Fruit fly (Drosophila melanogaster) whole organism, embryonic: ENCODE measurements around the gene Lim1.
A peak's percentile ranks its signal among the peaks of the same experiment; 100 is the strongest.

Experiments
- CG1024 ChIP-seq: fragments of 200-800 bp; sonication (Bioruptor generic); IDR thresholded peaks from 2 replicates; pipeline ENCODE4 v1.3.6; 2022; ENCODE audit warnings: missing biosample characterization, missing genetic modification characterization
- CG10274 ChIP-seq: fragments of 200-800 bp; sonication (Bioruptor generic); optimal IDR thresholded peaks from 3 replicates; lab custom pipeline; 2017; ENCODE audit warnings: missing biosample characterization, mild to moderate bottlenecking, missing genetic modification characterization
- CG10979 ChIP-seq: fragments of 200-800 bp; sonication (Bioruptor generic); optimal IDR thresholded peaks from 2 replicates; lab custom pipeline; 2018; ENCODE audit warnings: missing biosample characterization, mild to moderate bottlenecking, missing genetic modification characterization, moderate library complexity
- CG11093 ChIP-seq: fragments of 200-800 bp; sonication (Bioruptor generic); IDR thresholded peaks from 3 replicates; pipeline ENCODE4 v1.3.6; 2022; ENCODE audit warnings: missing biosample characterization, missing genetic modification characterization
- CG11456 ChIP-seq: fragments of 200-800 bp; sonication (Bioruptor generic); IDR thresholded peaks from 3 replicates; pipeline ENCODE4 v1.3.6; 2022; ENCODE audit warnings: missing biosample characterization, missing genetic modification characterization
- CG13287 ChIP-seq: fragments of 200-800 bp; sonication (Bioruptor generic); IDR thresholded peaks from 2 replicates; pipeline ENCODE4 v1.3.6; 2022; ENCODE audit warnings: missing biosample characterization, missing genetic modification characterization; ENCODE audit not compliant: partially characterized antibody
- CG1647 ChIP-seq: fragments of 200-800 bp; sonication (Bioruptor generic); optimal IDR thresholded peaks from 3 replicates; lab custom pipeline; 2016; ENCODE audit warnings: missing biosample characterization, missing genetic modification characterization
- CG17359 ChIP-seq: fragments of 200-800 bp; sonication (Bioruptor generic); optimal IDR thresholded peaks from 3 replicates; lab custom pipeline; 2018; ENCODE audit warnings: missing biosample characterization, mild to moderate bottlenecking, missing genetic modification characterization, moderate library complexity
- CG18599 ChIP-seq: fragments of 200-800 bp; sonication (Bioruptor generic); optimal IDR thresholded peaks from 3 replicates; lab custom pipeline; 2017; ENCODE audit warnings: missing biosample characterization, missing genetic modification characterization, mild to moderate bottlenecking, moderate library complexity, missing genetic modification reagents
- CG2120 ChIP-seq: fragments of 200-800 bp; sonication (Bioruptor generic); optimal IDR thresholded peaks from 3 replicates; lab custom pipeline; 2016; ENCODE audit warnings: missing biosample characterization, missing genetic modification characterization
- CG2202 ChIP-seq: fragments of 200-800 bp; sonication (Bioruptor generic); optimal IDR thresholded peaks from 2 replicates; lab custom pipeline; 2018; ENCODE audit warnings: missing biosample characterization, mild to moderate bottlenecking, missing genetic modification characterization
- CG2875 ChIP-seq: fragments of 200-800 bp; sonication (Bioruptor generic); optimal IDR thresholded peaks from 2 replicates; lab custom pipeline; 2017; ENCODE audit warnings: missing biosample characterization, mild to moderate bottlenecking, missing genetic modification characterization, missing genetic modification reagents
- CG3838 ChIP-seq: fragments of 200-800 bp; sonication (Bioruptor generic); optimal IDR thresholded peaks from 3 replicates; lab custom pipeline; 2016; ENCODE audit warnings: missing biosample characterization, missing genetic modification characterization
- CG4360 ChIP-seq: fragments of 200-800 bp; sonication (Bioruptor generic); IDR thresholded peaks from 2 replicates; pipeline ENCODE4 v1.3.6; 2022; ENCODE audit warnings: missing biosample characterization, missing genetic modification characterization
- CG6175 ChIP-seq: fragments of 200-800 bp; sonication (Bioruptor generic); IDR thresholded peaks from 3 replicates; pipeline ENCODE4 v1.3.6; 2022; ENCODE audit warnings: missing biosample characterization, missing genetic modification characterization
- CG6854 ChIP-seq: fragments of 200-800 bp; sonication (Bioruptor generic); optimal IDR thresholded peaks from 3 replicates; lab custom pipeline; 2017; ENCODE audit warnings: missing biosample characterization, mild to moderate bottlenecking, missing genetic modification characterization
- CG8388 ChIP-seq: fragments of 200-800 bp; sonication (Bioruptor generic); optimal IDR thresholded peaks from 2 replicates; lab custom pipeline; 2019; ENCODE audit warnings: missing biosample characterization, mild to moderate bottlenecking, missing genetic modification characterization, moderate library complexity
- CG8478 ChIP-seq: fragments of >200 bp; optimal IDR thresholded peaks from 2 replicates; lab custom pipeline; 2018
- Deaf1 ChIP-seq: fragments of 200-800 bp; optimal IDR thresholded peaks from 3 replicates; lab custom pipeline; 2019; ENCODE audit warnings: missing biosample characterization, mild to moderate bottlenecking, missing genetic modification characterization, moderate library complexity
- Dek ChIP-seq: fragments of 200-800 bp; sonication (Bioruptor generic); optimal IDR thresholded peaks from 3 replicates; lab custom pipeline; 2019; ENCODE audit warnings: missing biosample characterization, mild to moderate bottlenecking, missing genetic modification characterization, moderate library complexity
- Dip2 ChIP-seq: fragments of 200-800 bp; sonication (Bioruptor generic); IDR thresholded peaks from 2 replicates; pipeline ENCODE4 v1.3.6; 2022; ENCODE audit warnings: missing biosample characterization, missing genetic modification characterization
- GATAe ChIP-seq: fragments of 200-800 bp; sonication (Bioruptor generic); conservative IDR thresholded peaks from 2 replicates; pipeline ENCODE4 v1.3.6; 2022; ENCODE audit warnings: missing biosample characterization, missing genetic modification characterization
- HLHmδ ChIP-seq: fragments of 200-800 bp; sonication (Bioruptor generic); optimal IDR thresholded peaks from 2 replicates; lab custom pipeline; 2018; ENCODE audit warnings: missing biosample characterization, mild to moderate bottlenecking, missing genetic modification characterization, moderate library complexity
- NK7.1 ChIP-seq: fragments of 200-800 bp; sonication (Bioruptor generic); optimal IDR thresholded peaks from 3 replicates; lab custom pipeline; 2016; ENCODE audit warnings: missing biosample characterization, missing genetic modification characterization
- Nf-YC ChIP-seq: fragments of 200-800 bp; optimal IDR thresholded peaks from 3 replicates; lab custom pipeline; 2019; ENCODE audit warnings: missing biosample characterization, mild to moderate bottlenecking, missing genetic modification characterization, moderate library complexity
- Opbp ChIP-seq: fragments of 200-800 bp; sonication (Bioruptor generic); IDR thresholded peaks from 3 replicates; pipeline ENCODE4 v1.3.6; 2022; ENCODE audit warnings: missing biosample characterization, missing genetic modification characterization; ENCODE audit not compliant: partially characterized antibody
- Spps ChIP-seq: fragments of 200-800 bp; sonication (Bioruptor generic); optimal IDR thresholded peaks from 2 replicates; lab custom pipeline; 2018; ENCODE audit warnings: missing biosample characterization, mild to moderate bottlenecking, missing genetic modification characterization
- az2 ChIP-seq: fragments of 200-800 bp; sonication (Bioruptor generic); optimal IDR thresholded peaks from 3 replicates; lab custom pipeline; 2016; ENCODE audit warnings: missing biosample characterization, missing genetic modification characterization
- btn ChIP-seq: fragments of 200-800 bp; sonication (Bioruptor generic); optimal IDR thresholded peaks from 2 replicates; lab custom pipeline; 2016; ENCODE audit warnings: missing biosample characterization, missing genetic modification characterization
- chm ChIP-seq: fragments of 200-800 bp; sonication (Bioruptor generic); IDR thresholded peaks from 2 replicates; pipeline ENCODE4 v1.3.6; 2022; ENCODE audit warnings: missing biosample characterization, missing genetic modification characterization
- chn ChIP-seq: fragments of 200-800 bp; sonication (Bioruptor generic); optimal IDR thresholded peaks from 2 replicates; lab custom pipeline; 2016; ENCODE audit warnings: missing biosample characterization, missing genetic modification characterization
- corto ChIP-seq: fragments of 200-800 bp; sonication (Bioruptor generic); optimal IDR thresholded peaks from 2 replicates; lab custom pipeline; 2016; ENCODE audit warnings: missing biosample characterization, mild to moderate bottlenecking, missing genetic modification characterization, moderate library complexity
- crp ChIP-seq, 2 experiments: fragments of 200-800 bp; sonication (Bioruptor generic); optimal IDR thresholded peaks; 2 replicates in 1 of 2; 3 replicates in 1 of 2; lab custom pipeline; 2017; ENCODE audit warnings: missing biosample characterization in 2 of 2, missing genetic modification characterization in 2 of 2, mild to moderate bottlenecking in 1 of 2, moderate library complexity in 1 of 2
- danr ChIP-seq: fragments of 200-800 bp; sonication (Bioruptor generic); IDR thresholded peaks from 2 replicates; pipeline ENCODE4 v1.3.6; 2022; ENCODE audit warnings: missing biosample characterization, missing genetic modification characterization
- dimm ChIP-seq: fragments of 200-800 bp; sonication (Bioruptor generic); IDR thresholded peaks from 2 replicates; pipeline ENCODE4 v1.3.6; 2022; ENCODE audit warnings: missing biosample characterization, missing genetic modification characterization
- en ChIP-seq: fragments of 200-800 bp; sonication (Bioruptor generic); optimal IDR thresholded peaks from 2 replicates; lab custom pipeline; 2016; ENCODE audit warnings: missing biosample characterization, missing genetic modification characterization
- fd64A ChIP-seq: fragments of 200-800 bp; sonication (Bioruptor generic); optimal IDR thresholded peaks from 3 replicates; lab custom pipeline; 2018; ENCODE audit warnings: missing biosample characterization, mild to moderate bottlenecking, missing genetic modification characterization
- gcm ChIP-seq: fragments of 200-800 bp; sonication (Bioruptor generic); optimal IDR thresholded peaks from 2 replicates; lab custom pipeline; 2019; ENCODE audit warnings: missing biosample characterization, mild to moderate bottlenecking, missing genetic modification characterization, moderate library complexity
- ken ChIP-seq: fragments of 200-800 bp; sonication (Bioruptor generic); IDR thresholded peaks from 3 replicates; pipeline ENCODE4 v1.3.6; 2022; ENCODE audit warnings: missing biosample characterization, missing genetic modification characterization
- mld ChIP-seq: fragments of 200-800 bp; sonication (Bioruptor generic); IDR thresholded peaks from 3 replicates; pipeline ENCODE4 v1.3.6; 2022; ENCODE audit warnings: missing biosample characterization, missing genetic modification characterization; ENCODE audit not compliant: partially characterized antibody
- onecut ChIP-seq: fragments of 200-800 bp; sonication (Bioruptor generic); IDR thresholded peaks from 2 replicates; pipeline ENCODE4 v1.3.6; 2022; ENCODE audit warnings: missing biosample characterization, missing genetic modification characterization
- peb ChIP-seq: fragments of 200-800 bp; sonication (Bioruptor generic); IDR thresholded peaks from 2 replicates; pipeline ENCODE4 v1.3.6; 2022; ENCODE audit warnings: missing biosample characterization, missing genetic modification characterization
- scrt ChIP-seq: fragments of 200-800 bp; sonication (Bioruptor generic); optimal IDR thresholded peaks from 2 replicates; lab custom pipeline; 2018; ENCODE audit warnings: missing biosample characterization, mild to moderate bottlenecking, missing genetic modification characterization, moderate library complexity
- sens ChIP-seq: fragments of 200-800 bp; sonication (Bioruptor generic); peaks from one replicate; lab custom pipeline; 2016; ENCODE audit warnings: missing biosample characterization, missing genetic modification characterization
- slou ChIP-seq: fragments of 200-800 bp; sonication (Bioruptor generic); optimal IDR thresholded peaks from 3 replicates; lab custom pipeline; 2016; ENCODE audit warnings: missing biosample characterization, missing genetic modification characterization
- sqz ChIP-seq: fragments of 200-800 bp; sonication (Bioruptor generic); optimal IDR thresholded peaks from 3 replicates; lab custom pipeline; 2018; ENCODE audit warnings: missing biosample characterization, mild to moderate bottlenecking, missing genetic modification characterization
- tll ChIP-seq, 2 experiments: fragments of 200-800 bp in 1 of 2; fragments of >200 bp in 1 of 2; sonication (Bioruptor generic) in 1 of 2; optimal IDR thresholded peaks; 2 replicates each; lab custom pipeline; 2017 to 2019; ENCODE audit warnings: missing biosample characterization in 2 of 2, missing genetic modification characterization in 2 of 2, mild to moderate bottlenecking in 1 of 2, moderate library complexity in 1 of 2
- unpg ChIP-seq: fragments of 200-800 bp; sonication (Bioruptor generic); optimal IDR thresholded peaks from 3 replicates; lab custom pipeline; 2018; ENCODE audit warnings: missing biosample characterization, mild to moderate bottlenecking, missing genetic modification characterization, moderate library complexity

Gene Lim1

DNA sequence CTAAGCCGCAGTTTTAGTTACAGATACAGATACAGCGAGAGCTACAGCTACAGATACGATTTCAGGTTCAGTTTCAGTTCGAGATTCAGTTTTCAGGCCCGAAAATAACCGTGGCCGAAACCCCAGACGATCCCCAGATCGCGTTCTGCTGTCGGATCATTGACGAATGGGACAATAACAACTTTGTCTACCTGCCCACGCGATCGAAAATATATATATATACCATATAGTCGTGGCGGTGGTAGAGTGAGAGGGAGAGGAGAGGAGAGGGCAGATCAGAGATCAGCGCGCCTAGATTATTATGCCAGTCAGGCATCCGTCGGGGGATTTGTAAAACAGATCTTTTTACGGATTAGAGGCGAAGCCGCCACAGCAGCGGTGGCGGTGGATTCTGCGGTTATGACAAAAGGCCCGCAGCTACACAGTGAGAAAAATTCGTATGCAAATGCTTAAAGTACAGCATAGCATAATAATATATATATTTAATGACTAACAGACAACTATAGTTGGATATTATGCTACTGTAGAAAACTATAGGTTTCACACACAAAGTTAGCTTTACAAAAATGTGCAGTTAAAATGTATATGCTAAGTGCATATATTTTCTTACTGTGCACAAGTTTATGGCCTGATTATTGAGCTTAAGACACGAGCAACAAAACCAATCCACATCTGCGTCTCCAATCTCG lies 28.7 kb downstream of the Lim1 start (continued):
- TF ChIP-seq Dek (tag; lab: Kevin White, UChicago) (peak; percentile 3), CG10979 (peak; percentile 82), corto (no peak), CG3838 (GFP tag; lab: Kevin White, UChicago) (no peak), CG10274 (GFP tag; lab: Kevin White, UChicago) (no peak), gcm (GFP tag; lab: Kevin White, UChicago) (peak; percentile 53), sens (peak; percentile 76), CG17359 (tag; lab: Kevin White, UChicago) (peak; percentile 58), unpg (GFP tag; lab: Kevin White, UChicago) (peak; percentile 72), scrt (GFP tag; lab: Kevin White, UChicago) (peak; percentile 12), az2 (GFP tag; lab: Kevin White, UChicago) (peak; percentile 48), CG8388 (peak; percentile 58), CG18599 (GFP tag; lab: Kevin White, UChicago) (peak; percentile 45), chm (GFP tag; lab: Robert Waterston, UW) (peak; percentile 47; the same call in 1 of the 2 replicates), Dip2 (no peak), Opbp (GFP tag; lab: Robert Waterston, UW) (no peak), CG11456 (GFP tag; lab: Robert Waterston, UW) (peak; percentile 55; the same call in 1 of the 3 replicates), Deaf1 (tag; lab: Kevin White, UChicago) (no peak), CG6175 (GFP tag; lab: Robert Waterston, UW) (no peak)

DNA sequence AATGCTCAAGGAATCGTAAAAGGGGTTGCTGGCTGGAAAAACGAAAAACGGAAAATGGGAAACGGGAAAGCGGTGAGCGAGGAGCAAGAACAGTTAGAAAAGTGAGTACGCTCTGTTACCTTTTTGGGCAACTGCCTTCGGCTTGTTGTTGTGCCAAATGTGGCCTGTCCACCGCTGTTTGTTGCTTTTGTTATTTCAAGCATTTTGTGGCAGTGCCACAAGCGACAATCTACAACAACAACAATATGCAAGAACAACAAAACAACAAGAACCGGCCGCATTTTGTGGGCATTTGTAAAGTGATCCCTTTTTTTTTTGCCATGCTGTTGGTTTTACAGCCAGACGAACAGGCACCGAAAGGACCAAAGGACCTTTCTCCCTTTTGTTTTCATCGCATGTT lies 30.6 kb downstream of the Lim1 start:
- TF ChIP-seq Nf-YC (tag; lab: Kevin White, UChicago) (no peak), tll (GFP tag; optimal IDR thresholded peaks at IDR 0.05; lab: Kevin White, UChicago) (peak in 1 of 2 experiments; percentile 55), CG1647 (no peak), Spps (tag; lab: Kevin White, UChicago) (no peak), en (GFP tag; lab: Kevin White, UChicago) (no peak), sqz (GFP tag; lab: Kevin White, UChicago) (peak; percentile 45), CG13287 (GFP tag; lab: Robert Waterston, UW) (no peak), CG4360 (peak; percentile 94)

DNA sequence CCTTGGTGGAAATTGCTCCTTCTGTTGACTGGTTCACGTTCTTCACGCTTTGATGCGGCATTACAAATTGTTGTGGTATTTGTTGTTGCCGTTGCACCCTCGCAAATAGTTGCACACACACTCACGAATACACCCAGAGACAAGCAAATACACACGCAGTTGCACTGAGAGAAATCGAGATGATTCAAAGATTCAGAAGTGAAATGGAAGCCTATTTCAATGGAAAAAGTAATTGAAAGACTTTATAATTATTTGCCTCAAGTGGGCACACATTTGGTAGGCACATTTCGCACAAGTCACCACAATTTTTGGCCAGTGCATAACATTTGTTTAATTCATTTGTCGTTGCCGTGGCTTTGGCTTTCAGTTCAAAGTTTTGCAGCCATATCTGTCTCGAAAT lies 31.6 kb downstream of the Lim1 start:
- TF ChIP-seq NK7.1 (GFP tag; lab: Kevin White, UChicago) (peak; percentile 54), CG2875 (GFP tag; lab: Kevin White, UChicago) (peak; percentile 68), dimm (GFP tag; lab: Robert Waterston, UW) (0 out of 2 replicates have a peak, but pooled peaks have one; percentile 38), slou (GFP tag; lab: Kevin White, UChicago) (peak; percentile 36), CG6854 (GFP tag; lab: Kevin White, UChicago) (no peak), CG1024 (GFP tag; lab: Robert Waterston, UW) (peak; percentile 59; the same call in 1 of the 2 replicates), CG11093 (GFP tag; lab: Robert Waterston, UW) (peak; percentile 48; the same call in 2 of the 3 replicates), crp (GFP tag; optimal IDR thresholded peaks at IDR 0.05; lab: Kevin White, UChicago) (peak in 1 of 2 experiments; percentile 3), fd64A (peak; percentile 40), CG2202 (peak; percentile 60), chn (GFP tag; lab: Kevin White, UChicago) (peak; percentile 75), peb (peak; percentile 71; the same call in 1 of the 2 replicates), CG8478 (lab: Kevin White, UChicago) (no peak), mld (GFP tag; lab: Robert Waterston, UW) (no peak), CG2120 (peak; percentile 21), onecut (GFP tag; lab: Robert Waterston, UW) (peak; percentile 60; the same call in 1 of the 2 replicates), btn (GFP tag; lab: Kevin White, UChicago) (peak; percentile 74), ken (GFP tag; lab: Robert Waterston, UW) (peak; percentile 51; the same call in 1 of the 3 replicates), HLHmδ (GFP tag; lab: Kevin White, UChicago) (no peak), danr (peak; percentile 26; the same call in 1 of the 2 replicates), GATAe (GFP tag; lab: Robert Waterston, UW) (no peak)
